Worm (Caenorhabditis elegans): Measurements from ENCODE around the gene R160.5.
"Not testable (repeated sequence)": the region's sequence is repeated elsewhere in the genome, so short reads cannot be mapped to it uniquely, and the experiment has no call there.

DNA sequence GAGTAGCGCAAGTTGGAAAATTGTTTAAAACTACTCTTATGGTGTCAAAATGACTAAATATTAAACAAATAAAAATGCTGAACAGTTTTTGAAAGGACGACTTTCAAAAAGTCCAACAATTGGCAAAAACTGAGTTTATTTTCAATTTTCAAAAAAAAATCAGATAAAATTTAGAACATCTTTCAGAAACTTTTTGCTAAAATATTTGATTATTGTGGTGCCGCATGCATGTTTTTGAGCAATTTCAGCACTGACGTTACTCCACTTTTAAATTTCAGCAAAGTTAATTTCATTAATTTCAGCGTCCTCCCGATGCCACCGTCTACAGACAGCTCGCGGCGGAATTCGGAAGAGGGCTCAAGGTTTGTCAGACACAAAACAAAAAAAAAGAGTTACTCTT lies 31.3 kb downstream of the R160.5 start, which contains the start of gene cst-1:
- not testable (repeated sequence) for TF ChIP-seq ref-1 (GFP tag; conservative IDR thresholded peaks at IDR 0.05); flt-1 (GFP tag; IDR thresholded peaks at IDR 0.05); med-1 (GFP tag; optimal IDR thresholded peaks at IDR 0.05; ENCODE audit: insufficient read depth); cog-1 (tag; optimal IDR thresholded peaks at IDR 0.05); klf-2 (GFP tag; conservative IDR thresholded peaks at IDR 0.05); ztf-29 (GFP tag; IDR thresholded peaks at IDR 0.05); T22C8.4 (GFP tag; IDR thresholded peaks at IDR 0.05)

Data from whole organism, midembryonic.